Fruit fly (Drosophila melanogaster) whole organism, pupa: Measurements from ENCODE around the gene Muc68D.

Experiments
- CG12605 ChIP-seq: fragments of 200-800 bp; sonication (Bioruptor generic); IDR thresholded peaks from 2 replicates; pipeline ENCODE4 v1.3.6; 2022; ENCODE audit warnings: missing biosample characterization, missing genetic modification characterization
- CG15710 ChIP-seq: fragments of 200-800 bp; sonication (Bioruptor generic); optimal IDR thresholded peaks from 2 replicates; lab custom pipeline; 2018; ENCODE audit warnings: missing biosample characterization, mild to moderate bottlenecking, missing genetic modification characterization, moderate library complexity
- EcR ChIP-seq: fragments of 200-800 bp; sonication (Bioruptor generic); optimal IDR thresholded peaks from 3 replicates; lab custom pipeline; 2019; ENCODE audit warnings: missing biosample characterization, missing genetic modification characterization, mild to moderate bottlenecking, moderate library complexity, missing genetic modification reagents
- gl ChIP-seq: fragments of 200-800 bp; sonication (Bioruptor generic); optimal IDR thresholded peaks from 2 replicates; lab custom pipeline; 2018; ENCODE audit warnings: missing biosample characterization, mild to moderate bottlenecking, missing genetic modification characterization

DNA sequence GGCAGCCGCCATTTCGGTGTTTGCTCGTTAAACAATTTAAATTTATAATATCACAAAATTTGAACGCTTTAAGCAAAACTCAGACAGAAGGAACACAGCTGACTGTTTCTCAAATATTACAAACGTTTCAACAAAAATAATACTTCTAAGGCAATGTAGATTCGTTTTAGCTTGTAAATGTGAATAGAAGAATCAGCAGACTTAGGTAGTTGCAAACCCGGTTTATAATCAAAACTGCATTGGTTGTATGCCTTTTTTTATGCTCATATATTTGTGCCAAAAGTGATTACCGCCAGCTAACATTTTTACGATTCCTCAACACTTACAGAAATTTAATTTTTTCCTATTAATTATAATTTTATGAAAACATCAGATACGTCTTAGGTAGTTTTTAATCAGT is 2.4 kb upstream of the Muc68D start, which contains the start of gene Tim13:
- TF ChIP-seq gl (tag; lab: Kevin White, UChicago) (no peak), EcR (GFP tag; lab: Kevin White, UChicago) (no peak), CG15710 (no peak), CG12605 (GFP tag; lab: Robert Waterston, UW) (no peak)
